Fruit fly (Drosophila melanogaster): ENCODE data around the gene Ibf1.

- no peak for TF ChIP-seq Hr38 (GFP tag; optimal IDR thresholded peaks at IDR 0.05)
- no peak for TF ChIP-seq fkh (GFP tag; optimal IDR thresholded peaks at IDR 0.05)
These were observed 9.6 kb upstream of the Ibf1 start for dm6 chr3R:9249025-9249735.
